Fruit fly (Drosophila melanogaster): Measurements from ENCODE around the gene Tdrd3.
A peak's percentile ranks its signal among the peaks of the same experiment; 100 is the strongest.

Tdrd3 gene

dm6 chr3L:14786230-14786850 is at the start of gene Tdrd3, which contains the start of gene bmm:
Gene Tdrd3 (plus strand): TSS chr3L:14786791.
Gene bmm (minus strand): TSS chr3L:14786412.
- peak; percentile 82 for TF ChIP-seq CG17801 (GFP tag; optimal IDR thresholded peaks at IDR 0.05; ENCODE audit: partially characterized antibody)

DNA sequence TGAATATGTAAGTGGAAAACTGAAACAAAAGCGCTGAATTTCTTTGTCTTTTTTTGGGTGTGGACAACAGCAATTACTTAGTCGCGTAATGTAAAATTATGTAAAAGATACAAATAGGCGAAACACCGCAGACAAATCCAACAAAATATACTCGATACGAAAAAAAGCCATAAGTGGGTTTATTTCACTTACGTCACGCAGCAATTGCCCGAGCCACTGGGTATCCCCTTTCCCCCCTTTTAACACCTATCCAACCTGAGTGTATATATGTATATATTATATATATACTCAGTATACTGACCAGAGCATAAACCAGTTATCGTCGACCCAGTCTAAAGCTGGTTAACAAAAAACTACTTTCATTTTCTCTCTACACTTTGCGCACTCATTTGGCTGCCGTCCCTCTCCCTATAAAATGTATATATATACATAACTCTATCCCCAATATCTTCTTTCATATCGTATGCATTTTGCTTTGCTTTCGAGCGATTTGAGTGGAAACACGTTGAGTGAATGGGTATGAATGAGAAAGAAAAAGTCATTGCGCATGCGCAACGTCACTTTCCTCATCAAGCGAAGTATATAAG is 43.4 kb upstream of the Tdrd3 start:
- no peak for TF ChIP-seq CG17801 (GFP tag; optimal IDR thresholded peaks at IDR 0.05; ENCODE audit: partially characterized antibody)

dm6 chr3L:14751056-14751671 is 35.4 kb upstream of the Tdrd3 start:
- TF ChIP-seq CG17801 (GFP tag; optimal IDR thresholded peaks at IDR 0.05; ENCODE audit: partially characterized antibody), result no peak

dm6 chr3L:14752816-14753215 is 33.8 kb upstream of the Tdrd3 start:
- TF ChIP-seq CG17801 (GFP tag; optimal IDR thresholded peaks at IDR 0.05; ENCODE audit: partially characterized antibody), result no peak

DNA sequence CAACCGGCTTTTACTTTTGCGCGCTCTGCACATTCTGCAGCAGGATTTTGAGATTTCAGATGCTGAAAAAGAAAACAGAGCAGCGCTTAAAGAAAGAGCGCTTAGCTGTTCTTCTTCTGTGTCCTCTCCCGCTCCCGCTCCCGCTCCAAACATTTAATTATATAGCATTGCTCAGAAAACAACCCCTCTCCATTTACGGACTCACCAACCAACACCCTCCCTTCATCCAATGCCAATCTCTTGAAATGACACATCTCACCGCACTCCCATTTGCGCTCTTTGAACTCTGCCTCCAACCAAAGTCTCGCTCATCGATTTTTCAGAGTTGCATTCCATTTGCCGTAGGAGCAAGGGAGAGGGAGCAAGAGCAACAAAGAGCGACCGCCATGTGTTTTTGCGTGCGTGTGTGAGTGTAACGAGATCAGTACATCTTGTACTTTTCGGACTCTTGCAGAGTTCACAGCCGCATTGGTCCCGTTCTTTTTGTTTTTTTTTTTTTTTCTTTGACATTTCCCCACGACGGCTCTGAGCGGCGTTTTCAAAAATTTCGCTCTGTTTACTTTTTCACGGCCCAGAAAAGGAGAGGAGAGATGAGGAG is 31.4 kb upstream of the Tdrd3 start:
- no peak for TF ChIP-seq CG17801 (GFP tag; optimal IDR thresholded peaks at IDR 0.05; ENCODE audit: partially characterized antibody)

DNA sequence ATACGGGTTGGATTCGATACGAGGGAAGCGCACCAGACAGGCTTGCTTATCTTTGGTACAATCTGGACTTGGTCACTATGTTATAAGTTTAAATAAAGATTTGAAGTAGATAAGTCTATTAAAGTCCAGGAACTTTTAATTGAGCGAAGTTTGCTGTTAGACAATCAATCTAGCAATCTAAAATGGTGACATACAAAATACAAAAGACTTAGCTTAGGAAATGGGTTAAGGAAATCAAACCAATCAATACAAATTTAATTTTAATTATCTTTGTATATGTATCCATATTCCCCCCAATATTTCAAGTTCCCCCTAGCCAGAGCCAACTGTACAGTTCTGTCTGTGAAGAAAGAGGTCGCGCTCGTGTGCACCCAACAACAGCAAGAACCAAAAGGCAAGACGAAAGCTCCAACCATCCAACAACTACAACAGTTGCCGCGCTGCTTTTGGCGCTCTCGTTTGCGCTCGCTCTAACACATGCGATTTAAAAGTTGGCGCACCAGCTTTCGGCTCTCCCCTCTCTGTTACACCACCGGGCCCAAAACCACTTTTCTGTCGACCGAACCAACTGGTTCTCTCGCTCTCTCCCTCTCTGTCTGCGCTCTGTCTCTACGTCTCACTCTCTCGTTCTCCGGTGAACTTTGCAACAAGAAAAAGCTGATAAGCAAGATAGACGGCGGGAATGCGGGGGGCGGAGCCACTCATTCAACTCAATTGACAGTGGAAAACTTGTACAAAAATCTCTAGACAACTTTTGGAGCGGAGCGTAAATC is 30.5 kb upstream of the Tdrd3 start:
- peak; percentile 7 for TF ChIP-seq CG17801 (GFP tag; optimal IDR thresholded peaks at IDR 0.05; ENCODE audit: partially characterized antibody)

DNA sequence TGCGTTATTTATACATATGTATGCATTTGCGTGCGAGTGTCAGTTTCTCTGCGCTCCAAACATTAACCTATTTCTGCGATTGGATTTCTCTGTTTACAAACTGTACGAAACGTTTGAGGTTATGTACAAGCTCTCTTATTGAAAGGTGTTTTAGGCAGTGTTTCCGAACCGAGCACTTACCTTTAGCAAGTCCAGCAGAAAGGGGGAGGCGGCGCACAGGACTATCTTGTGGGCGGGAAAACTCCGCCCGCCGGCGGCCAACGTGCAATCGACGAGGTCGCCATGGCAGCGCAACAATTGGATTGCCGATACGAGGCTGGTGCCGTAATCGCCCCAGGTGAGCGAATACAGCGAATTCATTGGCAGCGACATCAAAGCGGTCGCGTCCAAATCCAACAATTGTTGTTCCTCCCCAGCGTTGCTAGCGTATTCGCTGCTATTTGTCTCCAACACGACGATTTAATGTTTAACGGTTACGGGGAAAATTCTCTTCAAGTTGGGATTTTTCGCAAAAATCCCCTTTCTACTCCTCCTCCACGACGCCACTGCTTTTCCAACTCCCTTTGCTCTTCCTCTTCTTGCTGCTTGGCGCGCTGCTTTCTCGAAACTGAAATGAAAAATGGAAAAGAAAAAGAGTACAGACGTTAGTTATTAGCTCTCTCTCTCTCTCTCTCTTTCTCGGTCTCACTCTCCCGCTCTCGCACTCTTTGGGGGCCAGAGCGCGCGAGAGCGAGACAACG is 29.7 kb upstream of the Tdrd3 start:
- peak; percentile 61 for TF ChIP-seq CG17801 (GFP tag; optimal IDR thresholded peaks at IDR 0.05; ENCODE audit: partially characterized antibody)

- TF ChIP-seq CG17801 (GFP tag; optimal IDR thresholded peaks at IDR 0.05; ENCODE audit: partially characterized antibody), result peak; percentile 29
These were observed 28.9 kb upstream of the Tdrd3 start, which contains the start of gene CG42507 for dm6 chr3L:14757464-14758384. Gene CG42507 (minus strand): TSS chr3L:14757962.

DNA sequence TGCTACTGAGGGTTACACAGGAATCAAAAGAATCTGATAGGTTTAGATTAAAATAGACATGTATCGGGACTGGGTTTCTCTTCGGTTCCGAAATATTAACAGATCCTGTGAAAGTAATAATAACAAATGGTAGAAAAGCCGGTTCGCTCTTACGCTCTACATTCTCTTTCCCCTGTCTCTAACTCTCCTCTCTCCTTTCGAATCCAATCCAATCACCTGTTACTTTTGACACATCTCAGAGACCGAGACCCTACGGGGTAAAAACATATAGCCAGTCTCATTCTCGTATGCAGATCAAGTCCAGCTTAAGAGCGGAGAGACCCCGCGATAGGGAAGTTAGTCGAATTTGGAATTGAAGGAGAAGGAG is 27.9 kb upstream of the Tdrd3 start:
- TF ChIP-seq CG17801 (GFP tag; optimal IDR thresholded peaks at IDR 0.05; ENCODE audit: partially characterized antibody), result no peak

dm6 chr3L:14759097-14759795 is 27.3 kb upstream of the Tdrd3 start:
- TF ChIP-seq CG17801 (GFP tag; optimal IDR thresholded peaks at IDR 0.05; ENCODE audit: partially characterized antibody), result peak; percentile 99

DNA sequence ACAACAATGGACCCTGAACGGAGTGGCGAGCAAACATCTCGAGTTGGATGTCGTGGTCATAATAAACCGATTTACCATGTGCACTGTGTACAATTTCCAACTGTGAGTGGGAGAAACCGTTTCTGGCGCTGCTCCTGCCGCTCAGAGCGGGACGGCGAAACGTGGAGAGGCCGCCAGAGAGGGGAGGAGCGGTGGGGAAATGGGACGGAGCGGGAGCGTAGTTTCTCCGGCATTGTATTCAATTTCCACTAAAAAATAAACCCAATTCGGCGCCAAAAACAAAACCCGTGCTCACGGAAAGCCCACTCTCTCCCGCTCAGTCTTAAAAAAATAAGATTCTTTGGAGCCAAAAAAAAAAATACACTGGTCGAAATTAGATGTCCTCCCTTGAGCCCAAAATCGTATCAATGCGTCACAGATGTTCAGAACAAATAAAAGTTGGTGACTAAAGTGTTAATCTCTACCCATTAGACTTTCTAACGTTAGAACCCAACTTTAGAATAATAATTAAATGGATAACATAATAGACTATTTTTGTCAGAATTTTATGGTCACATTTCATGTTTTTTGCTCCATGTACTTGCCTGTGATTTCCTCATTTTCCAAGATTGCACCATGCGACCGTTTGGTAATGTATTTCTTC is 26.5 kb upstream of the Tdrd3 start:
- peak; percentile 25 for TF ChIP-seq CG17801 (GFP tag; optimal IDR thresholded peaks at IDR 0.05; ENCODE audit: partially characterized antibody)

DNA sequence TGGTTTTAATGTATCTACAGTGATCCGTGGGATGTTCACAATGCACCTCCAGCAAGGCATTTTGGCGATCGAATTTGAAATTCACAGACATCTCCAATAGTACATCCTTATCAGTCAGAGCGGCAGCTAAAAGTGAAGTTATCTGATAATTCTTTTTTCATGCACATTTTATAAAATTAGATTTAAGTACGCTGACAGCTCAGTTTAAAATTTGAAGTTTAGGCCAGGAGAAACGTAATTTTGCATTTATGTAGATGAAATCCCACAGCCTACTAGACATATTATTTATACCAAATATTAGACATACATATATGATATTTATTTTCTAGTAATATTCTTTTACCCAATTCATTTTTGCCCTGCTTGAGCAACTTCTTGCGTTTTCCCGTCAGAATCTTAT is 25.6 kb upstream of the Tdrd3 start, which contains the start of gene Trl:
Trl (minus strand) TSS at position 101 of the 400 bp plus-strand sequence.
- no peak for TF ChIP-seq CG17801 (GFP tag; optimal IDR thresholded peaks at IDR 0.05; ENCODE audit: partially characterized antibody)
